Fruit fly (Drosophila melanogaster) Kc167 (cell line): ENCODE data around the gene Vps37B.

Experiments used
- insv ChIP-seq: fragments of >200 bp; optimal IDR thresholded peaks from 3 replicates; lab custom pipeline; 2018; ENCODE audit warnings: missing external identifiers
- psq ChIP-seq: fragments of >200 bp; optimal IDR thresholded peaks from 2 replicates; lab custom pipeline; 2017; ENCODE audit warnings: missing external identifiers

DNA sequence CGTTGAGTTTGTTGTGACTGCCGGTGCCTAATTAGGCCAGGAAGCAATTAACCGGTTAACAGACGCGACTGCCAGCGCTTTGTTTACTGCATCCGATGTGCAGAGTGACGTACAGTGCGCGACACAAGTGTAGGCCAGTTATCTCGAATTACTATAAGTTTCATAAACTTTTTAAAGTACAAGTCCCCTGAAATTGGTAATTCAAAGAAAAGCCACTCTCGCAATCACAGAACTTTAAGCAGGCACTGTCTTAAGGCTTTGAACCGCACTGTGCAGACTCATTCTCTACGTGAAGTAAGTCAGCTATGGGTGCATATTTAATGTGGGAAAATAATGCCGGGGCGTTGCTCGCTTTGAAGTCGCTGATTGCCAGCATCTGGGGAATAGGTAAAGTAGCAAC, 16.5 kb upstream of the Vps37B start:
- TF ChIP-seq insv (lab: Kevin White, UChicago) = no peak
- no peak for TF ChIP-seq psq
